Fruit fly (Drosophila melanogaster): ENCODE results near the gene mys.

DNA sequence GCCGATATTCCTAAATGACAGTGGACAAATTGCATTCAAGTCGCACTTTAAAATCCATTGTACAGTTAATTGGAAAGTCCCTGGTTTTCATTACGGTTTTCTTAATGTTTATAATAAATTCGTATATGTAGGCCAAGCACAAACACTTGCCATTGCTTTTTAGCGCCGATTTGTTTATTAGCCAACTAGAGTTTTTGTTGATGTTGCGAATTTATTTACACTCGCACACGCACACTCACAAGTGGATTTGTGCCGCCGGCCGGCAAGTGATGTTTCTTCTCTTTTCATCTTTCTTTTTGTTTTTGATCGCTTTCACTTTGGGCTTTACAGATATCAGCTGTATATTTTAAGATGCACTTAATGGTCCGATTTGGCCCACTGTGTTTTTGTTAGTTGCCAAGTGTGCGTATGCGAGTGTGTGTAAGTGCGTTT lies 4.1 kb upstream of the mys start:
- TF ChIP-seq CTCF (optimal IDR thresholded peaks at IDR 0.05) (no peak), CG8478 (optimal IDR thresholded peaks at IDR 0.05) (no peak)

All from S2 (cell line).